Fruit fly (Drosophila melanogaster) whole organism, embryonic: Measurements from ENCODE around the gene Cerk.

Experiments
- CG11398 ChIP-seq: fragments of 200-800 bp; sonication (Bioruptor generic); optimal IDR thresholded peaks from 2 replicates; lab custom pipeline; 2016; ENCODE audit warnings: missing biosample characterization, missing genetic modification characterization
- CG12659 ChIP-seq: fragments of 200-800 bp; sonication (Bioruptor generic); optimal IDR thresholded peaks from 3 replicates; lab custom pipeline; 2017; ENCODE audit warnings: mild to moderate bottlenecking, missing biosample characterization, missing genetic modification reagents, missing genetic modification characterization
- CG12942 ChIP-seq: fragments of 200-800 bp; sonication (Bioruptor generic); optimal IDR thresholded peaks from 3 replicates; lab custom pipeline; 2016; ENCODE audit warnings: missing biosample characterization, missing genetic modification characterization
- CG15269 ChIP-seq: fragments of 200-800 bp; sonication (Bioruptor generic); optimal IDR thresholded peaks from 2 replicates; lab custom pipeline; 2018; ENCODE audit warnings: missing biosample characterization, mild to moderate bottlenecking, missing genetic modification characterization, moderate library complexity
- CG1603 ChIP-seq: fragments of 200-800 bp; sonication (Bioruptor generic); optimal IDR thresholded peaks from 2 replicates; lab custom pipeline; 2019; ENCODE audit warnings: missing biosample characterization, mild to moderate bottlenecking, missing genetic modification characterization, moderate library complexity
- CG16813 ChIP-seq: fragments of 200-800 bp; sonication (Bioruptor generic); IDR thresholded peaks from 3 replicates; pipeline ENCODE4 v1.3.6; 2022; ENCODE audit warnings: missing biosample characterization, missing genetic modification characterization; ENCODE audit not compliant: partially characterized antibody
- CG18764 ChIP-seq: fragments of 200-800 bp; sonication (Bioruptor generic); optimal IDR thresholded peaks from 3 replicates; lab custom pipeline; 2016; ENCODE audit warnings: missing biosample characterization, missing genetic modification characterization
- CG2116 ChIP-seq: fragments of 200-800 bp; sonication (Bioruptor generic); optimal IDR thresholded peaks from 3 replicates; lab custom pipeline; 2018; ENCODE audit warnings: missing biosample characterization, mild to moderate bottlenecking, missing genetic modification characterization
- CG2199 ChIP-seq: fragments of 200-800 bp; sonication (Bioruptor generic); IDR thresholded peaks from 3 replicates; pipeline ENCODE4 v1.3.6; 2022; ENCODE audit warnings: missing biosample characterization, missing genetic modification characterization
- CG2712 ChIP-seq: fragments of 200-800 bp; optimal IDR thresholded peaks from 3 replicates; lab custom pipeline; 2019; ENCODE audit warnings: missing biosample characterization, mild to moderate bottlenecking, missing genetic modification characterization, moderate library complexity
- CG30020 ChIP-seq: fragments of 200-800 bp; optimal IDR thresholded peaks from 2 replicates; lab custom pipeline; 2019; ENCODE audit warnings: missing biosample characterization, mild to moderate bottlenecking, missing genetic modification characterization, moderate library complexity
- CG31365 ChIP-seq: fragments of 200-800 bp; sonication (Bioruptor generic); optimal IDR thresholded peaks from 2 replicates; lab custom pipeline; 2018; ENCODE audit warnings: missing biosample characterization, mild to moderate bottlenecking, missing genetic modification characterization
- CG34376 ChIP-seq: fragments of 200-800 bp; sonication (Bioruptor generic); optimal IDR thresholded peaks from 2 replicates; lab custom pipeline; 2018; ENCODE audit warnings: missing biosample characterization, mild to moderate bottlenecking, missing genetic modification characterization
- CG34422 ChIP-seq: fragments of 200-800 bp; sonication (Bioruptor generic); IDR thresholded peaks from 3 replicates; pipeline ENCODE4 v1.3.6; 2022; ENCODE audit warnings: missing biosample characterization, missing genetic modification characterization
- CG4617 ChIP-seq: fragments of 200-800 bp; sonication (Bioruptor generic); optimal IDR thresholded peaks from 3 replicates; lab custom pipeline; 2016; ENCODE audit warnings: missing biosample characterization, missing genetic modification characterization, borderline replicate concordance
- CG6791 ChIP-seq: fragments of 200-800 bp; sonication (Bioruptor generic); IDR thresholded peaks from 3 replicates; pipeline ENCODE4 v1.3.6; 2022; ENCODE audit warnings: missing biosample characterization, missing genetic modification characterization; ENCODE audit not compliant: partially characterized antibody
- CG8765 ChIP-seq: fragments of 200-800 bp; sonication (Bioruptor generic); IDR thresholded peaks from 2 replicates; pipeline ENCODE4 v1.3.6; 2022; ENCODE audit warnings: missing biosample characterization, missing genetic modification characterization
- D19A ChIP-seq: fragments of 200-800 bp; optimal IDR thresholded peaks from 3 replicates; lab custom pipeline; 2019; ENCODE audit warnings: missing biosample characterization, mild to moderate bottlenecking, missing genetic modification characterization, moderate library complexity
- Dll ChIP-seq: fragments of 200-800 bp; sonication (Bioruptor generic); IDR thresholded peaks from 4 replicates; pipeline ENCODE4 v1.3.6; 2022; ENCODE audit warnings: missing biosample characterization, missing genetic modification characterization; ENCODE audit not compliant: partially characterized antibody
- Doc3 ChIP-seq: fragments of 200-800 bp; sonication (Bioruptor generic); IDR thresholded peaks from 3 replicates; pipeline ENCODE4 v1.3.6; 2022; ENCODE audit warnings: missing biosample characterization, missing genetic modification characterization; ENCODE audit not compliant: partially characterized antibody
- Elba2 ChIP-seq: fragments of 200-800 bp; sonication (Bioruptor generic); optimal IDR thresholded peaks from 3 replicates; lab custom pipeline; 2016; ENCODE audit warnings: missing biosample characterization, missing genetic modification characterization
- Hr51 ChIP-seq, 2 experiments: fragments of 200-800 bp; sonication (Bioruptor generic); optimal IDR thresholded peaks; 2 replicates in 1 of 2; 3 replicates in 1 of 2; lab custom pipeline; 2016 to 2018; ENCODE audit warnings: missing biosample characterization in 2 of 2, missing genetic modification characterization in 2 of 2, mild to moderate bottlenecking in 1 of 2, moderate library complexity in 1 of 2
- Med ChIP-seq: fragments of 200-800 bp; sonication (Bioruptor generic); peaks from one replicate; lab custom pipeline; 2016; ENCODE audit warnings: missing biosample characterization, missing genetic modification characterization, mild to moderate bottlenecking, inconsistent platforms, moderate library complexity
- Mrtf ChIP-seq: fragments of 200-800 bp; sonication (Bioruptor generic); IDR thresholded peaks from 3 replicates; pipeline ENCODE4 v1.3.6; 2022; ENCODE audit warnings: missing biosample characterization, missing genetic modification characterization
- Nf-YC ChIP-seq: fragments of 200-800 bp; optimal IDR thresholded peaks from 3 replicates; lab custom pipeline; 2019; ENCODE audit warnings: missing biosample characterization, mild to moderate bottlenecking, missing genetic modification characterization, moderate library complexity
- Pdp1 ChIP-seq, 2 experiments: fragments of 200-800 bp; sonication (Bioruptor generic); optimal IDR thresholded peaks; 3 replicates each; lab custom pipeline; 2016; ENCODE audit warnings: missing biosample characterization in 2 of 2, missing genetic modification characterization in 2 of 2, mild to moderate bottlenecking in 1 of 2, moderate library complexity in 1 of 2
- Rfx ChIP-seq: fragments of 200-800 bp; sonication (Bioruptor generic); IDR thresholded peaks from 2 replicates; pipeline ENCODE4 v1.3.6; 2022; ENCODE audit warnings: missing biosample characterization, missing genetic modification characterization
- Sin3A ChIP-seq: fragments of >200 bp; optimal IDR thresholded peaks from 2 replicates; lab custom pipeline; 2018
- Sry-δ ChIP-seq: fragments of 200-800 bp; sonication (Bioruptor generic); optimal IDR thresholded peaks from 2 replicates; lab custom pipeline; 2016; ENCODE audit warnings: missing biosample characterization, missing genetic modification characterization
- Stat92E ChIP-seq, 3 experiments: fragments of >200 bp in 2 of 3; fragments of 200-800 bp in 1 of 3; sonication (Bioruptor generic) in 1 of 3; optimal IDR thresholded peaks; 2 replicates each; lab custom pipeline; 2017 to 2019; ENCODE audit warnings: missing biosample characterization in 3 of 3, missing genetic modification characterization in 3 of 3, mild to moderate bottlenecking in 1 of 3, moderate library complexity in 1 of 3
- YL-1 ChIP-seq: fragments of 200-800 bp; sonication (Bioruptor generic); optimal IDR thresholded peaks from 3 replicates; lab custom pipeline; 2017; ENCODE audit warnings: missing biosample characterization, mild to moderate bottlenecking, missing genetic modification characterization
- aop ChIP-seq: fragments of 200-800 bp; sonication (Bioruptor generic); IDR thresholded peaks from 2 replicates; pipeline ENCODE4 v1.3.6; 2022; ENCODE audit warnings: missing biosample characterization, missing genetic modification characterization
- ato ChIP-seq: fragments of 200-800 bp; sonication (Bioruptor generic); IDR thresholded peaks from 2 replicates; pipeline ENCODE4 v1.3.6; 2022; ENCODE audit warnings: missing biosample characterization, missing genetic modification characterization; ENCODE audit not compliant: partially characterized antibody
- bbx ChIP-seq: fragments of 200-800 bp; sonication (Bioruptor generic); IDR thresholded peaks from 2 replicates; pipeline ENCODE4 v1.3.6; 2022; ENCODE audit warnings: missing biosample characterization, missing genetic modification characterization; ENCODE audit not compliant: partially characterized antibody
- bowl ChIP-seq: fragments of 200-800 bp; sonication (Bioruptor generic); IDR thresholded peaks from 2 replicates; pipeline ENCODE4 v1.3.6; 2022; ENCODE audit warnings: missing biosample characterization, missing genetic modification characterization
- crc ChIP-seq: fragments of 200-800 bp; sonication (Bioruptor generic); optimal IDR thresholded peaks from 2 replicates; lab custom pipeline; 2016; ENCODE audit warnings: missing biosample characterization, missing genetic modification characterization
- ftz-f1 ChIP-seq: fragments of 200-800 bp; sonication (Bioruptor generic); optimal IDR thresholded peaks from 2 replicates; lab custom pipeline; 2016; ENCODE audit warnings: missing biosample characterization, missing genetic modification characterization
- gem ChIP-seq: fragments of 200-800 bp; sonication (Bioruptor generic); optimal IDR thresholded peaks from 2 replicates; lab custom pipeline; 2019; ENCODE audit warnings: missing biosample characterization, mild to moderate bottlenecking, missing genetic modification characterization, moderate library complexity
- gfzf ChIP-seq: fragments of 200-800 bp; sonication (Bioruptor generic); optimal IDR thresholded peaks from 2 replicates; lab custom pipeline; 2016; ENCODE audit warnings: missing biosample characterization, mild to moderate bottlenecking, missing genetic modification characterization, moderate library complexity
- kni ChIP-seq: fragments of 200-800 bp; sonication (Bioruptor generic); optimal IDR thresholded peaks from 3 replicates; lab custom pipeline; 2017; ENCODE audit warnings: mild to moderate bottlenecking, missing biosample characterization, missing genetic modification reagents, missing genetic modification characterization
- knrl ChIP-seq: fragments of 200-800 bp; sonication (Bioruptor generic); IDR thresholded peaks from 3 replicates; pipeline ENCODE4 v1.3.6; 2022; ENCODE audit warnings: missing biosample characterization, missing genetic modification characterization; ENCODE audit not compliant: partially characterized antibody
- luna ChIP-seq: fragments of 200-800 bp; sonication (Bioruptor generic); optimal IDR thresholded peaks from 2 replicates; lab custom pipeline; 2016; ENCODE audit warnings: missing biosample characterization, missing genetic modification characterization
- sna ChIP-seq: fragments of 200-800 bp; sonication (Bioruptor generic); IDR thresholded peaks from 2 replicates; pipeline ENCODE4 v1.3.6; 2022; ENCODE audit warnings: missing biosample characterization, missing genetic modification characterization; ENCODE audit not compliant: partially characterized antibody
- stwl ChIP-seq: fragments of 200-800 bp; sonication (Bioruptor generic); optimal IDR thresholded peaks from 3 replicates; lab custom pipeline; 2018; ENCODE audit warnings: missing biosample characterization, mild to moderate bottlenecking, missing genetic modification characterization, moderate library complexity
- tll ChIP-seq, 2 experiments: fragments of 200-800 bp in 1 of 2; fragments of >200 bp in 1 of 2; sonication (Bioruptor generic) in 1 of 2; optimal IDR thresholded peaks; 2 replicates each; lab custom pipeline; 2017 to 2019; ENCODE audit warnings: missing biosample characterization in 2 of 2, missing genetic modification characterization in 2 of 2, mild to moderate bottlenecking in 1 of 2, moderate library complexity in 1 of 2
- twi ChIP-seq: fragments of 200-800 bp; optimal IDR thresholded peaks from 2 replicates; lab custom pipeline; 2019; ENCODE audit warnings: missing biosample characterization, mild to moderate bottlenecking, missing genetic modification characterization, moderate library complexity
- zen2 ChIP-seq: fragments of 200-800 bp; sonication (Bioruptor generic); IDR thresholded peaks from 3 replicates; pipeline ENCODE4 v1.3.6; 2022; ENCODE audit warnings: missing biosample characterization, missing genetic modification characterization; ENCODE audit not compliant: partially characterized antibody
- zf30C ChIP-seq: fragments of 200-800 bp; sonication (Bioruptor generic); optimal IDR thresholded peaks from 3 replicates; lab custom pipeline; 2018; ENCODE audit warnings: missing biosample characterization, mild to moderate bottlenecking, missing genetic modification characterization

Cerk gene

DNA sequence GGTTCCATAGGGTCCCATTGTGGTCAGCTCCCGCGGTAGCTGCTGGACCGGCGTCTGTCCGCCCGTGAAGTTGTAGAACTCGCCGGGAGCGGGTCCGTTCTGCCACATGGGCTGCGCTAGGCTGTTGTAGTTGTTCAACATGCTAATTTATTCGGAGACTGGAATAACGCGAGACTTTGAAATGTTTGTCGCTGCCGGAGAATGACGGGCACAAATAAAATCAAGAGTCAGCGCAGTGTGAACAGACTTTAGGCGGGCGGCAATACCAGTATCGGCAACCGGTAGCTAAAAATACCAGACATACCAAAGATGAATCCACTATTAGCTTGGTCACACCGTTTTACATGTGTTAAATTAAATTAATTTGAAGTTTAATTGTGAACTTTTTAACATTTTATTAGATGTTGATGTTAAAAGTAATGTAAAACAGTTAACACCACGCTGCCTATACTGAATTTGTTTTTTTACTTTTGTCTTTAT, 10.1 kb downstream of the Cerk start, which contains the start of gene Prosbeta7 (continued):
- TF ChIP-seq CG2116 (GFP tag; lab: Kevin White, UChicago) (peak; percentile 46), aop (no peak), CG4617 (peak; percentile 68), gfzf (GFP tag; lab: Kevin White, UChicago) (peak; percentile 92), CG16813 (GFP tag; lab: Robert Waterston, UW) (peak; percentile 65), CG34376 (GFP tag; lab: Kevin White, UChicago) (no peak), Doc3 (GFP tag; lab: Robert Waterston, UW) (peak; percentile 57; the same call in 2 of the 3 replicates), Pdp1 (GFP tag; optimal IDR thresholded peaks at IDR 0.05; lab: Kevin White, UChicago) (no peak), Sry-δ (GFP tag; lab: Kevin White, UChicago) (peak; percentile 5), bowl (no peak), CG8765 (no peak), CG15269 (tag; lab: Kevin White, UChicago) (no peak), luna (no peak), sna (GFP tag; lab: Robert Waterston, UW) (peak; percentile 84), CG34422 (GFP tag; lab: Robert Waterston, UW) (peak; percentile 53; the same call in 1 of the 3 replicates), knrl (peak; percentile 47; the same call in 1 of the 3 replicates), CG18764 (no peak), ato (peak; percentile 81), twi (tag; lab: Kevin White, UChicago) (peak; percentile 45), Dll (GFP tag; lab: Robert Waterston, UW) (peak; percentile 66), D19A (tag; lab: Kevin White, UChicago) (no peak), CG2199 (GFP tag; lab: Robert Waterston, UW) (no peak), Mrtf (GFP tag; lab: Robert Waterston, UW) (no peak), CG12659 (GFP tag; lab: Kevin White, UChicago) (peak; percentile 59), Sin3A (peak; percentile 16), Nf-YC (tag; lab: Kevin White, UChicago) (peak; percentile 65), Med (GFP tag; lab: Kevin White, UChicago) (peak; percentile 39), zen2 (GFP tag; lab: Robert Waterston, UW) (peak; percentile 86), tll (GFP tag; optimal IDR thresholded peaks at IDR 0.05; lab: Kevin White, UChicago) (peak in 1 of 2 experiments; percentile 72), stwl (peak; percentile 100), CG12942 (GFP tag; lab: Kevin White, UChicago) (no peak), ftz-f1 (GFP tag; lab: Kevin White, UChicago) (peak; percentile 10), CG30020 (tag; lab: Kevin White, UChicago) (no peak), crc (GFP tag; lab: Kevin White, UChicago) (no peak), Elba2 (peak; percentile 57), Hr51 (GFP tag; optimal IDR thresholded peaks at IDR 0.05; lab: Kevin White, UChicago) (peak; percentile 1 to 86), gem (tag; lab: Kevin White, UChicago) (no peak), Stat92E (GFP tag; optimal IDR thresholded peaks at IDR 0.05; lab: Kevin White, UChicago) (peak in 1 of 3 experiments; percentile 14), Rfx (no peak), CG2712 (tag; lab: Kevin White, UChicago) (peak; percentile 26), bbx (GFP tag; lab: Robert Waterston, UW) (peak; percentile 74), CG6791 (GFP tag; lab: Robert Waterston, UW) (peak; percentile 86), CG31365 (tag; lab: Kevin White, UChicago) (no peak), YL-1 (GFP tag; lab: Kevin White, UChicago) (peak; percentile 39), CG11398 (GFP tag; lab: Kevin White, UChicago) (no peak), zf30C (GFP tag; lab: Kevin White, UChicago) (no peak), CG1603 (tag; lab: Kevin White, UChicago) (peak; percentile 68), kni (GFP tag; lab: Kevin White, UChicago) (no peak)
